Fruit fly (Drosophila melanogaster) ovary, adult (tissue): Measurements from ENCODE around the gene tut.
"Not testable (repeated sequence)": the region's sequence is repeated elsewhere in the genome, so short reads cannot be mapped to it uniquely, and the experiment has no call there.

Source experiments
- CG17801 ChIP-seq: fragments of 200-800 bp; optimal IDR thresholded peaks from 2 replicates; lab custom pipeline; 2019; ENCODE audit warnings: missing biosample characterization, mild to moderate bottlenecking, missing genetic modification characterization, moderate library complexity; ENCODE audit not compliant: partially characterized antibody

Gene tut

DNA sequence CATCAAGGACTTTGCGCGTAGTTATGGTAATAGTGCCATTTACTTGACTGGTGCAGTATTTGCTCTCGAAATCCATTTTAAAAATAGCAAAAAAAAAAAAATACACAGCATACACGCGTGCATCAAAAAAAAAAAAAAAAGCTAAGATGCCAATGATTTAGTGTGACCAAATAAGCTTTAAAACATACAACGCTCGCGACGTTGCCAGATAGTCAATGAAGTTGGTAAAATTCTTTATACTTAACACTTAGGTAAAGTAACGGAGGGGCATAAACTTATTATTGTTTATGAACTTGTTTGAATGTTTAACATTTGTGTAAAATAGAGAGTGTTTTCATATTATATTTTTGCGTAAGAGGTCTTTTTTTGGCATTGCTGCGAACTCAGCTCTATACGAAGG is at the start of gene tut:
tut (minus strand) TSS at position 148 of the 400 bp plus-strand sequence.
- no peak for TF ChIP-seq CG17801 (GFP tag; lab: Kevin White, UChicago)

DNA sequence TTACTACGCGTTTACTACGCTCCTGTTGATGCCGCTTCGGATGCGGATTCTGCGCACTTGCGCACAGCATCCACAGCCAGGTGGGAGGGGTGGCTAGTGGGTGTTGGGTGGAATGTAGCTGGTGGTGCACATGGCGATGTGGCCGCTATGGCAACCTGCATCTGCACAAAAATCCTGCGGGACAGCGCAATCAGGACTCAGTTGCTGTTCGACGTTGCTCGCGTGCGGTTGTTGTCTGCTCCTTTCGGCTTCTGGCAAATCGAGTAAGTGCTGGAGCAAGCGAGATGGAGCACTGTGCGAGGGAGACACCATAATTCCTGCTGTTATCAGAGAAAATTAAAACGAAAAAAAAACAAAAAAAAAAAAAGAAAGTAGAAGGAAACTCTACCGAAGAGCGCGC is 30.4 kb upstream of the tut start:
- no peak for TF ChIP-seq CG17801 (GFP tag; lab: Kevin White, UChicago)

dm6 chr3L:8240501-8240900 is 30.0 kb upstream of the tut start, which contains the start of gene CG7213:
CG7213 (minus strand) TSS chr3L:8240601.
- no peak for TF ChIP-seq CG17801 (GFP tag; lab: Kevin White, UChicago)

- TF ChIP-seq CG17801 (GFP tag; lab: Kevin White, UChicago), result not testable (repeated sequence)
These were observed 27.8 kb upstream of the tut start, which contains the start of gene Dscam4 for dm6 chr3L:8238347-8238746. Dscam4 (plus strand) TSS chr3L:8238647.

DNA sequence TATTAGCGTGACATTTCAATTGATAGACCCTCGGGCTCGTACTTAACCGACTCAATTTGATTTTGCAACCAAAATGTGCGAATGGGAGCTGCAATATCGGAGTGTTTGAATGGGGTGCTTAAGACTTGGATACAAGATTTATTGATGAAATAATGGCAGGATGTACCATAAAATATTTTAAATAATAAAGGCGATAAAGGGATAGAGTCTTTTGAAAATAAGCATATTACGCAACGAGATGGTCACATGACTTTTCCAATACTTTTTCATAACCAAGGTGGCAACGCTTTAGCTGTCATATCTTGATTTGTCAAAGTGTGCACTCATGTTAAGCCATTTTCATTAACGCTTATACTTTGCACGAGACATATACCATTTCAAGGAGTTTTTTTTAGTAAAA is 18.4 kb upstream of the tut start, which contains the start of gene eIF4E3:
eIF4E3 (plus strand) TSS at position 301 of the 400 bp plus-strand sequence.
- TF ChIP-seq CG17801 (GFP tag; lab: Kevin White, UChicago), result no peak

- TF ChIP-seq CG17801 (GFP tag; lab: Kevin White, UChicago), result no peak
These were observed 11.3 kb upstream of the tut start, which contains the start of gene CG13678 for dm6 chr3L:8221835-8222234. CG13678 (plus strand) TSS chr3L:8222141.

- TF ChIP-seq CG17801 (GFP tag; lab: Kevin White, UChicago), result no peak
These were observed 9.1 kb upstream of the tut start for dm6 chr3L:8219687-8220086.

- no peak for TF ChIP-seq CG17801 (GFP tag; lab: Kevin White, UChicago)
These were observed 8.3 kb upstream of the tut start, which contains the start of gene CG13674 for dm6 chr3L:8218883-8219282. CG13674 (minus strand) TSS chr3L:8218983.

DNA sequence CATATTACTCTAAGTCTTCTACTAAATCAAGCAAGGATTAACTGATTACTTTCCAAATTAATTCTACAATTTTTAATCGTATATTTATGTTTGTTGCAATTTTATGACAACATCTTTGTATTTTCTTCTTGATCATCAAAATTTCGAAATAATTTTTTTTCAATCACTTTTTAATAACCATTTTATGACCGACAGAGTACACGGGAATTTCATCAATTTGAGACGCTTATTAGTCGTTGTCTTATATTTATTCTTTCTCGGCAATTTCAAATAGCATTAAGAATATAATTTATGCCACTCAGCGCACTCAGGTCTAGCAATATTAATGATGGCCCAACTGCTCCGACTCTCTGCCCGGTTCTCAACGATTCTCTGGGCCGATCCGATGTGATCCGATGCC is 4.4 kb upstream of the tut start, which contains the start of gene CG8012:
CG8012 (plus strand) TSS at position 301 of the 400 bp plus-strand sequence.
- TF ChIP-seq CG17801 (GFP tag; lab: Kevin White, UChicago), result no peak

DNA sequence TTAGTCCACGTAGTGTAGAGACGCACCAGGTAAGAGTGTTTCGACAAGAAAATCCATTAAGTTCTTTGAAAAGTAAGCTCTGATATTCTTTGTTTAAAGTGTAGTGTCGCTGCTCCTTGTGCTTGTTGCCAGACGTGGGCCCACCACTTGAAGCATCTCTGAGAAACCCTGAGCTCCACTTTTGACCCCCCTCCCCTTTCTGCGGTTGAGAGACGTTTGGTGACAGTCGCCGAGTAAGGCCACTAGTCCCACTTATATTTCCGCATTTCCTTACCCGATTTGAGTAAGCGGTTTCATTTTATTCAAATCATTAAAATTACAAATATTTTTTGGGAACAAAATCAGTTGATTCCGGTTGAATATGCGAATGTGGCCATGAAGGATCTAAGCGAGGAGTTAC is 1.0 kb upstream of the tut start, which contains the start of gene CG8006:
CG8006 (plus strand) TSS at position 301 of the 400 bp plus-strand sequence.
- no peak for TF ChIP-seq CG17801 (GFP tag; lab: Kevin White, UChicago)

DNA sequence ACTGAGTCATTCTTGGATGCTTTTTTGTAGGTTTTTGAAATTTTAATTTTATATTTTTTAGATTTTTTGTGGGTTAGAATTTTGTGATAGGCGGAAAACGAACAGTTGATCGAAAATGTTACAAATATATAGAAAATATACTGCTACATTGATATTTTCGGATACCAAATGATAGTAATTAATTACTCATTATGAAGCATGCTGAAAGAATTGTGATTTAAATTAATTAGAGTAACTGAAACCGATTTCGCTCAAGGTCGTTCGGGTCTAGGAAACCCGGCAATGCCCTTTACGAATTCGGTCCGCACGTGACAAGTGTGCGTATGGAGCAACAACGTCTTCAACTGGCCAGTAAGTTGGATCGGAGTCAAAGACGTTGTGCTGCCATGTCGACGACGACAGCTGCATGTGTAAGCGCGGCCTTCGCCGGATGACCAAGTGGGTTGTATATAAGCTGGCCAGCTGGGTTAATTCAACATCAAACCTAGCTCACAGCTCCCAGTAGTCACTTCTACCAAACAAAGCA is 8.2 kb downstream of the tut start, which contains the start of the genes CG7366 and CG13679:
CG7366 (minus strand) TSS at position 101 of the 526 bp plus-strand sequence.
CG13679 (plus strand) TSS at position 476 of the 526 bp plus-strand sequence.
- no peak for TF ChIP-seq CG17801 (GFP tag; lab: Kevin White, UChicago)

dm6 chr3L:8197779-8198279 is 12.7 kb downstream of the tut start, which contains the start of the genes UbcE2M and Dhps:
UbcE2M (minus strand) TSS chr3L:8197987.
Dhps (plus strand) TSS chr3L:8198207.
- TF ChIP-seq CG17801 (GFP tag; lab: Kevin White, UChicago), result peak; percentile 73

dm6 chr3L:8193016-8193415 is 17.5 kb downstream of the tut start, which contains the start of gene CG7387:
CG7387 (minus strand) TSS chr3L:8193116.
- no peak for TF ChIP-seq CG17801 (GFP tag; lab: Kevin White, UChicago)

- TF ChIP-seq CG17801 (GFP tag; lab: Kevin White, UChicago), result peak; percentile 19
These were observed 19.4 kb downstream of the tut start, which contains the start of gene MED24 for dm6 chr3L:8191042-8191613. MED24 (plus strand) TSS chr3L:8191270.

- no peak for TF ChIP-seq CG17801 (GFP tag; lab: Kevin White, UChicago)
These were observed 21.3 kb downstream of the tut start for dm6 chr3L:8189234-8189633.
